Fruit fly (Drosophila melanogaster) whole organism, pupa: ENCODE data around the gene CG10492.

Experiments
- CG10348 ChIP-seq: fragments of 200-800 bp; sonication (Bioruptor generic); IDR thresholded peaks from 2 replicates; pipeline ENCODE4 v1.3.6; 2022; ENCODE audit warnings: missing biosample characterization, missing genetic modification characterization
- CG12605 ChIP-seq: fragments of 200-800 bp; sonication (Bioruptor generic); IDR thresholded peaks from 2 replicates; pipeline ENCODE4 v1.3.6; 2022; ENCODE audit warnings: missing biosample characterization, missing genetic modification characterization
- CG13204 ChIP-seq: fragments of 200-800 bp; sonication (Bioruptor generic); optimal IDR thresholded peaks from 2 replicates; lab custom pipeline; 2018; ENCODE audit warnings: missing biosample characterization, mild to moderate bottlenecking, missing genetic modification characterization, moderate library complexity
- CG14655 ChIP-seq: fragments of 200-800 bp; sonication (Bioruptor generic); optimal IDR thresholded peaks from 3 replicates; lab custom pipeline; 2017; ENCODE audit warnings: mild to moderate bottlenecking, missing biosample characterization, missing genetic modification reagents, missing genetic modification characterization
- CG15710 ChIP-seq: fragments of 200-800 bp; sonication (Bioruptor generic); optimal IDR thresholded peaks from 2 replicates; lab custom pipeline; 2018; ENCODE audit warnings: missing biosample characterization, mild to moderate bottlenecking, missing genetic modification characterization, moderate library complexity
- CG17806 ChIP-seq: fragments of 200-800 bp; sonication (Bioruptor generic); optimal IDR thresholded peaks from 2 replicates; lab custom pipeline; 2018; ENCODE audit warnings: missing biosample characterization, mild to moderate bottlenecking, missing genetic modification characterization, moderate library complexity
- CG32121 ChIP-seq: fragments of 200-800 bp; sonication (Bioruptor generic); IDR thresholded peaks from 2 replicates; pipeline ENCODE4 v1.3.6; 2022; ENCODE audit warnings: missing biosample characterization, missing genetic modification characterization
- CG34367 ChIP-seq: fragments of 200-800 bp; sonication (Bioruptor generic); optimal IDR thresholded peaks from 2 replicates; lab custom pipeline; 2018; ENCODE audit warnings: missing biosample characterization, mild to moderate bottlenecking, missing genetic modification characterization
- CG4496 ChIP-seq: fragments of 200-800 bp; sonication (Bioruptor generic); IDR thresholded peaks from 3 replicates; pipeline ENCODE4 v1.3.6; 2022; ENCODE audit warnings: missing biosample characterization, missing genetic modification characterization
- CG8159 ChIP-seq: fragments of 200-800 bp; sonication (Bioruptor generic); optimal IDR thresholded peaks from 3 replicates; lab custom pipeline; 2018; ENCODE audit warnings: missing biosample characterization, mild to moderate bottlenecking, missing genetic modification characterization, moderate library complexity
- CG8301 ChIP-seq: fragments of 200-800 bp; sonication (Bioruptor generic); optimal IDR thresholded peaks from 2 replicates; lab custom pipeline; 2018; ENCODE audit warnings: missing biosample characterization, mild to moderate bottlenecking, missing genetic modification characterization
- CG9948 ChIP-seq: fragments of 200-800 bp; sonication (Bioruptor generic); optimal IDR thresholded peaks from 2 replicates; lab custom pipeline; 2018; ENCODE audit warnings: missing biosample characterization, mild to moderate bottlenecking, missing genetic modification characterization, moderate library complexity
- D1 ChIP-seq: fragments of 200-800 bp; sonication (Bioruptor generic); optimal IDR thresholded peaks from 2 replicates; lab custom pipeline; 2018; ENCODE audit warnings: missing biosample characterization, mild to moderate bottlenecking, missing genetic modification characterization, moderate library complexity
- EcR ChIP-seq: fragments of 200-800 bp; sonication (Bioruptor generic); optimal IDR thresholded peaks from 3 replicates; lab custom pipeline; 2019; ENCODE audit warnings: missing biosample characterization, missing genetic modification characterization, mild to moderate bottlenecking, moderate library complexity, missing genetic modification reagents
- Ets98B ChIP-seq: fragments of 200-800 bp; sonication (Bioruptor generic); IDR thresholded peaks from 2 replicates; pipeline ENCODE4 v1.3.6; 2022; ENCODE audit warnings: missing biosample characterization, missing genetic modification characterization
- Pif1A ChIP-seq: fragments of 200-800 bp; sonication (Bioruptor generic); optimal IDR thresholded peaks from 3 replicates; lab custom pipeline; 2016; ENCODE audit warnings: missing biosample characterization, missing genetic modification characterization
- Pif1B ChIP-seq: fragments of 200-800 bp; sonication (Bioruptor generic); optimal IDR thresholded peaks from 3 replicates; lab custom pipeline; 2016; ENCODE audit warnings: missing biosample characterization, missing genetic modification characterization
- Snoo ChIP-seq: fragments of 200-800 bp; sonication (Bioruptor generic); optimal IDR thresholded peaks from 3 replicates; lab custom pipeline; 2017; ENCODE audit warnings: missing biosample characterization, mild to moderate bottlenecking, missing genetic modification characterization, inconsistent platforms
- fd96Ca ChIP-seq: fragments of 200-800 bp; sonication (Bioruptor generic); IDR thresholded peaks from 3 replicates; pipeline ENCODE4 v1.3.6; 2022; ENCODE audit warnings: missing biosample characterization, missing genetic modification characterization
- gl ChIP-seq: fragments of 200-800 bp; sonication (Bioruptor generic); optimal IDR thresholded peaks from 2 replicates; lab custom pipeline; 2018; ENCODE audit warnings: missing biosample characterization, mild to moderate bottlenecking, missing genetic modification characterization
- rn ChIP-seq: fragments of 200-800 bp; sonication (Bioruptor generic); IDR thresholded peaks from 2 replicates; pipeline ENCODE4 v1.3.6; 2022; ENCODE audit warnings: missing biosample characterization, missing genetic modification characterization

The CG10492 gene

DNA sequence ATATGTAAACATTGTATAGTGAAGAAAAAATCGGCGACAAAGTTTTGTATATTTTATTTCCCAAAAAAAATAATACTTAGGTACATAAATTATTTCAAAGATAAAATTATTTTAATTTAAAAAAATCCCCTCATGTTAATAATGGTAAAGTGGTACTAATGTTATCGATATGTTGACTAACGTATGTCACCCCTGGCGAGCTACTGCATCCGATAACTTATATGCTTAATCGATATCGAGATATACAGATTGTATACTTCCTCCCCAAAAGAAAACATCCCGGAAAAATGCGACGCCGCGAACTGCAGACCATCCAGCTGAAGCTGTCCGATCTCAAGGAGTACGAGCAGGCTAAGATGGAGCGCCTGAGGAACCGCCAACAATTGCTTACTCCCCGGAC lies 10.8 kb downstream of the CG10492 start, which contains the start of gene CG17343:
Gene CG17343 (plus strand): TSS at position 224 of the 400 bp plus-strand sequence.
- TF ChIP-seq CG14655 (GFP tag; lab: Kevin White, UChicago) (no peak), CG13204 (no peak), CG8301 (no peak), Snoo (tag; lab: Kevin White, UChicago) (no peak), gl (tag; lab: Kevin White, UChicago) (no peak), CG17806 (tag; lab: Kevin White, UChicago) (no peak), Pif1A (no peak), CG4496 (GFP tag; lab: Robert Waterston, UW) (no peak), EcR (GFP tag; lab: Kevin White, UChicago) (no peak), CG34367 (no peak), CG32121 (no peak), CG9948 (tag; lab: Kevin White, UChicago) (no peak), fd96Ca (GFP tag; lab: Robert Waterston, UW) (no peak), D1 (tag; lab: Kevin White, UChicago) (no peak), CG10348 (no peak), CG8159 (tag; lab: Kevin White, UChicago) (no peak), CG15710 (no peak)

DNA sequence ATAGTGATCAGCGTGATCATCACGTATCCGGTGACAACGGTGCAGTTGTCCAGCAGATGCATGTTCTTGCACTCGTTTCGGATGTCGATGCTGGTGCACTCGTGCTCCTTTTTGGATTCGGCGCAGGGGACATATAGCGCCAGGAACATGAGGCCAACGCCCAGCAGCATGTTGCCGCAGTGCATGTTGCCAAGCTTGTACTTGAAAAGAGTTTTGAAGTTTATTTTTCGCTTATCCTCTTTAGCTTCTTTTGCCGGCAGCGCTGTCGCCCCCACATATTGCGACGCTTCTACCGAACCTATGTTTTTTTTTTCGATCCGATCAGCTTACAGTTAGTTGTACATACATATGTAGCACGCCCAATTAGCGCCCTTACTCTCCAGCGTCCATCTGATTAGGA lies 14.5 kb downstream of the CG10492 start:
- TF ChIP-seq CG12605 (GFP tag; lab: Robert Waterston, UW) (no peak), CG32121 (no peak), CG8159 (tag; lab: Kevin White, UChicago) (no peak), rn (GFP tag; lab: Robert Waterston, UW) (no peak), CG8301 (no peak), CG34367 (no peak), CG17806 (tag; lab: Kevin White, UChicago) (no peak), Pif1A (no peak), Pif1B (GFP tag; lab: Kevin White, UChicago) (no peak), EcR (GFP tag; lab: Kevin White, UChicago) (no peak), CG10348 (no peak), gl (tag; lab: Kevin White, UChicago) (no peak), Ets98B (GFP tag; lab: Robert Waterston, UW) (no peak), CG15710 (no peak), fd96Ca (GFP tag; lab: Robert Waterston, UW) (no peak), CG9948 (tag; lab: Kevin White, UChicago) (no peak), Snoo (tag; lab: Kevin White, UChicago) (no peak), CG13204 (no peak), CG4496 (GFP tag; lab: Robert Waterston, UW) (no peak)

DNA sequence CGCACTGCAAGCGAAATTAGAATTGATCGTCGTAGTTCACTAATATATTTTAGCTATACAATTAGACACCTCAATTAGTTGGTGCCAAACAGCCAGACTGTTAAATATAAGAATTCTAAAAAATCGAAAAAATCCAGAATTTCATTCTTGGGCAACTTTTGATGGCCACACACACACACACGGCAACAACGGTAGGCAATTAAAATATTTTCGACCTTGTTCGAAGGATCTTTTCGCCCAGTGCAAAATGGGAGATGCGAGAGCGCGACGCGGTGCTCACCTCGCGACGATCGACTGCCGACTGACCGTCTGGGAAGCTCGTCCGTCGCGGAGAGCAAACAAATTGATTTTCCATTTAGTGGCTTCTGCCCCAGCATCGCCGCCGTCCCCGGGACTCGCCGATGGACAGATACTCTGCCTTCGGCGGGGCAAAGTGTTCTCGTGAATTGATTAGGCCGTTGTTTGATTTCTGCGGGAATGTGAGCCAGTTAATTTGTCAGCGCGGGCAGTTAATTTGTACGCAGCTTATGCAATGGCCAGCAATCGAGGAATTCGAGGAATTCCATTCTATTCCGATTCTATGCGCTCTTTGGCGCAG lies 15.8 kb downstream of the CG10492 start, which contains the start of gene CG10702:
Gene CG10702 (minus strand): TSS at position 304 of the 598 bp plus-strand sequence.
- TF ChIP-seq CG15710 (no peak), gl (tag; lab: Kevin White, UChicago) (no peak), D1 (tag; lab: Kevin White, UChicago) (no peak), fd96Ca (GFP tag; lab: Robert Waterston, UW) (peak; percentile 64; the same call in 2 of the 3 replicates)

DNA sequence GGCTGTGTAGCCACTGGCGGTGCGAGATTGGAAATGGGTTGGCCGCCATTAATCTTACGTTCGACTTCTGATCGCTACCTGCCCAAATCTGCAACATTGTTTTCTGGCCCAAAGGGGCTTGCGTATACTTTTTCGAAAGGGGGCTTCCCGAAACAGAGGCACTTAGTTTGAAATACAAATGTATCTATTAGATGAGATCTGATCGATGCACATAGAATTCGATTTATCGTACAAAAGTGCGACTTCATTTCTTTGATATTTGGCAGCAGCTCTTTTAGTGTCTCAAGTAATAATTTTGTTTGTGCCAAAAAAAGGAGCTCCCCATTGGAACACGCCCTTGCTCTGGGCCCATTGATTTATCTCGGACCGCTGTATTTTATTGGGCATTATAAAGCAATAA lies 17.8 kb downstream of the CG10492 start:
- TF ChIP-seq CG8159 (tag; lab: Kevin White, UChicago) (no peak), CG13204 (no peak), CG14655 (GFP tag; lab: Kevin White, UChicago) (no peak), Pif1A (no peak), EcR (GFP tag; lab: Kevin White, UChicago) (no peak), gl (tag; lab: Kevin White, UChicago) (no peak), Ets98B (GFP tag; lab: Robert Waterston, UW) (no peak), CG17806 (tag; lab: Kevin White, UChicago) (no peak), fd96Ca (GFP tag; lab: Robert Waterston, UW) (no peak), CG12605 (GFP tag; lab: Robert Waterston, UW) (no peak), Pif1B (GFP tag; lab: Kevin White, UChicago) (no peak), rn (GFP tag; lab: Robert Waterston, UW) (no peak)

DNA sequence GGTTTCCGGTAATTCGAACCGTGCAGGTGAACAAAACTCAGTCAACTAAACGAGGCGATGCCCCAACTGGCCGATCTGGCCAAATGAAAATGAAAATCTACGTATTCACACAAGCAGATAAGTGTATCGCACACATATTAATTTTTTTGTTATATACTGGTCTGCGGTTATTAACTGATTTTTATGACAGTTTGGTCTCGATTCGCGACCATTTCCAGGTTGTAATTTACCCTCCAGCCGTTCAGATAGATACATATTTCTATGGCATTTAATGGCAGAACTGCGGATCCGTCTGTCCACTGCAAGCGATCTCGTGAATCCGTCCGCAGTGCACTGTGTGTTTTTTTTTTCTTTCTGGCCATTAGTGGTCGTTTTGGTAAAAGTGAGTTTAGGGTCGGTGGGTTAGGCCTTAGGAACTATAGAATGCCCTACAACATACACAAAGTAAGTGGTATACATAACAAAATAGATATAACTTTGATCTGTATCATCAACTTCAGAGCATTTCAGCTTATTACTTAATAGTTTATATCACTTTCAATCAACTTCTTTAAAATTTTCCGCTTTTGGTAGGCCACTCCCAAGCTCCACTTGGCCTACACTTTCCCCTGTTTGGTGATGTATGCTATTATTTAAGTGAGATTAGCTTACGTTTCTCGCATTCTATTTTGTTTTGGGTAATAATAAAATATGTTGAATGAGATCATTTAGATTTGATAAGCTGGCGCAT lies 20.4 kb downstream of the CG10492 start, which contains the start of gene CG17572:
Gene CG17572 (minus strand): TSS at position 51 of the 730 bp plus-strand sequence.
- TF ChIP-seq rn (GFP tag; lab: Robert Waterston, UW) (no peak), CG34367 (no peak), CG17806 (tag; lab: Kevin White, UChicago) (no peak), D1 (tag; lab: Kevin White, UChicago) (no peak), CG13204 (no peak), EcR (GFP tag; lab: Kevin White, UChicago) (no peak), Snoo (tag; lab: Kevin White, UChicago) (no peak), CG4496 (GFP tag; lab: Robert Waterston, UW) (no peak), Pif1B (GFP tag; lab: Kevin White, UChicago) (no peak), CG10348 (no peak), Pif1A (no peak), CG8159 (tag; lab: Kevin White, UChicago) (no peak), CG12605 (GFP tag; lab: Robert Waterston, UW) (no peak), CG15710 (no peak), CG32121 (no peak), gl (tag; lab: Kevin White, UChicago) (no peak), Ets98B (GFP tag; lab: Robert Waterston, UW) (no peak), CG8301 (no peak)
